Worm (Caenorhabditis elegans) whole organism, young adult: ENCODE results near the gene C15H11.10.
A peak's percentile ranks its signal among the peaks of the same experiment; 100 is the strongest.

ENCODE experiments used
- C06A6.2 ChIP-seq: fragments of 200-800 bp; sonication (Bioruptor generic); conservative IDR thresholded peaks from 2 replicates; pipeline ENCODE4 v1.3.6; 2022; ENCODE audit warnings: missing genetic modification characterization, missing compliant biosample characterization
- F39B2.1 ChIP-seq: fragments of 200-800 bp; sonication (Bioruptor generic); IDR thresholded peaks from 2 replicates; pipeline ENCODE4 v1.3.6; 2022; ENCODE audit warnings: missing genetic modification reagents, missing genetic modification characterization, missing compliant biosample characterization
- F52B5.7 ChIP-seq: sonication (generic microtip); optimal IDR thresholded peaks from 2 replicates; lab custom pipeline; 2016; ENCODE audit warnings: mild to moderate bottlenecking, missing genetic modification characterization, missing compliant biosample characterization
- K11D2.4 ChIP-seq: fragments of 200-800 bp; sonication (Bioruptor generic); IDR thresholded peaks from 2 replicates; pipeline ENCODE4 v1.3.6; 2022; ENCODE audit warnings: missing genetic modification reagents, missing genetic modification characterization, missing compliant biosample characterization
- K12H6.12 ChIP-seq: fragments of 200-800 bp; sonication (Bioruptor generic); optimal IDR thresholded peaks from 2 replicates; lab custom pipeline; 2018; ENCODE audit warnings: mild to moderate bottlenecking, missing genetic modification characterization, missing compliant biosample characterization
- Y53G8AR.9 ChIP-seq: fragments of 200-800 bp; sonication (Bioruptor generic); conservative IDR thresholded peaks from 2 replicates; pipeline ENCODE4 v1.3.6; 2022; ENCODE audit warnings: missing genetic modification reagents, missing genetic modification characterization, missing compliant biosample characterization
- Y56A3A.18 ChIP-seq: fragments of 200-800 bp; sonication (Bioruptor generic); IDR thresholded peaks from 2 replicates; pipeline ENCODE4 v1.3.6; 2022; ENCODE audit warnings: missing genetic modification reagents, missing genetic modification characterization, missing compliant biosample characterization
- bed-2 ChIP-seq: fragments of 200-800 bp; sonication (Bioruptor generic); IDR thresholded peaks from 2 replicates; pipeline ENCODE4 v1.3.6; 2022; ENCODE audit warnings: missing genetic modification reagents, missing genetic modification characterization, missing compliant biosample characterization
- ceh-27 ChIP-seq: fragments of 200-800 bp; sonication (Bioruptor generic); optimal IDR thresholded peaks from 2 replicates; lab custom pipeline; 2018; ENCODE audit warnings: mild to moderate bottlenecking, missing genetic modification characterization, moderate library complexity, missing compliant biosample characterization
- ceh-91 ChIP-seq: fragments of 200-800 bp; sonication (Bioruptor generic); IDR thresholded peaks from 2 replicates; pipeline ENCODE4 v1.3.6; 2022; ENCODE audit warnings: missing genetic modification reagents, missing genetic modification characterization, missing compliant biosample characterization
- chd-7 ChIP-seq: sonication (generic microtip); optimal IDR thresholded peaks from 2 replicates; lab custom pipeline; 2016; ENCODE audit warnings: mild to moderate bottlenecking, missing genetic modification characterization, moderate library complexity, missing compliant biosample characterization
- dox-1 ChIP-seq: fragments of 200-800 bp; sonication (Bioruptor generic); IDR thresholded peaks from 2 replicates; pipeline ENCODE4 v1.3.6; 2022; ENCODE audit warnings: missing genetic modification reagents, missing genetic modification characterization, missing compliant biosample characterization
- egl-18 ChIP-seq: fragments of 200-800 bp; sonication (Bioruptor generic); IDR thresholded peaks from 2 replicates; pipeline ENCODE4 v1.3.6; 2022; ENCODE audit warnings: missing genetic modification reagents, missing genetic modification characterization, missing compliant biosample characterization
- egrh-3 ChIP-seq: fragments of 200-800 bp; sonication (Bioruptor generic); IDR thresholded peaks from 2 replicates; pipeline ENCODE4 v1.3.6; 2022; ENCODE audit warnings: missing genetic modification reagents, missing genetic modification characterization, missing compliant biosample characterization
- ekl-4 ChIP-seq: fragments of 200-800 bp; sonication (Bioruptor generic); IDR thresholded peaks from 2 replicates; pipeline ENCODE4 v1.3.6; 2022; ENCODE audit warnings: missing genetic modification reagents, missing genetic modification characterization, missing compliant biosample characterization
- hmg-1.2 ChIP-seq: fragments of 200-800 bp; sonication (Bioruptor generic); IDR thresholded peaks from 2 replicates; pipeline ENCODE4 v1.3.6; 2022; ENCODE audit warnings: missing genetic modification reagents, missing genetic modification characterization, missing compliant biosample characterization
- hmg-20 ChIP-seq: fragments of 200-800 bp; sonication (Bioruptor generic); IDR thresholded peaks from 2 replicates; pipeline ENCODE4 v1.3.6; 2022; ENCODE audit warnings: missing genetic modification reagents, missing genetic modification characterization, missing compliant biosample characterization
- hsf-1 ChIP-seq: fragments of 200-800 bp; sonication (Bioruptor generic); IDR thresholded peaks from 2 replicates; pipeline ENCODE4 v1.3.6; 2022; ENCODE audit warnings: missing genetic modification reagents, missing genetic modification characterization, missing compliant biosample characterization
- let-607 ChIP-seq, 2 experiments: fragments of 200-800 bp in 1 of 2; sonication (Bioruptor generic) in 1 of 2; sonication (generic microtip) in 1 of 2; optimal IDR thresholded peaks; 2 replicates each; lab custom pipeline; 2016 to 2018; ENCODE audit warnings: mild to moderate bottlenecking in 2 of 2, missing compliant biosample characterization in 2 of 2, missing genetic modification characterization in 2 of 2, moderate library complexity in 2 of 2, missing genotype in 1 of 2
- lin-35 ChIP-seq, 3 experiments: fragments of 150-350 bp in 2 of 3; sonication (generic microtip) in 1 of 3; optimal IDR thresholded peaks; 2 replicates each; lab custom pipeline; 2014 to 2018; ENCODE audit warnings: missing biosample characterization in 3 of 3, missing genetic modification characterization in 3 of 3, missing genetic modification reagents in 3 of 3
- lin-40 ChIP-seq: sonication (generic microtip); optimal IDR thresholded peaks from 2 replicates; lab custom pipeline; 2016; ENCODE audit warnings: missing genetic modification characterization, mild to moderate bottlenecking, missing compliant biosample characterization, missing genotype, missing genetic modification reagents
- mcd-1 ChIP-seq: fragments of 200-800 bp; sonication (Bioruptor generic); IDR thresholded peaks from 2 replicates; pipeline ENCODE4 v1.3.6; 2022; ENCODE audit warnings: missing genetic modification reagents, missing genetic modification characterization, missing compliant biosample characterization
- mes-4 ChIP-seq: sonication (generic microtip); optimal IDR thresholded peaks from 2 replicates; lab custom pipeline; 2016; ENCODE audit warnings: missing genotype, missing genetic modification characterization, missing compliant biosample characterization
- nfya-2 ChIP-seq: fragments of 200-800 bp; sonication (Bioruptor generic); IDR thresholded peaks from 2 replicates; pipeline ENCODE4 v1.3.6; 2022; ENCODE audit warnings: missing genetic modification reagents, missing genetic modification characterization, missing compliant biosample characterization
- nfyb-1 ChIP-seq: fragments of 200-800 bp; sonication (Bioruptor generic); IDR thresholded peaks from 2 replicates; pipeline ENCODE4 v1.3.6; 2022; ENCODE audit warnings: missing genetic modification reagents, missing genetic modification characterization, missing compliant biosample characterization
- nhr-120 ChIP-seq: fragments of 200-800 bp; sonication (Bioruptor generic); IDR thresholded peaks from 2 replicates; pipeline ENCODE4 v1.3.6; 2022; ENCODE audit warnings: missing genetic modification characterization, missing compliant biosample characterization
- nhr-80 ChIP-seq: sonication (generic microtip); optimal IDR thresholded peaks from 2 replicates; lab custom pipeline; 2016; ENCODE audit warnings: missing genetic modification characterization, missing compliant biosample characterization
- nhr-90 ChIP-seq: sonication (generic microtip); optimal IDR thresholded peaks from 2 replicates; lab custom pipeline; 2016; ENCODE audit warnings: missing genotype, mild to moderate bottlenecking, missing genetic modification characterization, missing compliant biosample characterization
- rcor-1 ChIP-seq: fragments of 200-800 bp; sonication (Bioruptor generic); IDR thresholded peaks from 2 replicates; pipeline ENCODE4 v1.3.6; 2022; ENCODE audit warnings: missing genetic modification reagents, missing genetic modification characterization, missing compliant biosample characterization
- sdz-38 ChIP-seq: sonication (generic microtip); optimal IDR thresholded peaks from 2 replicates; lab custom pipeline; 2016; ENCODE audit warnings: missing genotype, missing genetic modification characterization, missing compliant biosample characterization
- snpc-4 ChIP-seq, 5 experiments: fragments of 150-350 bp in 1 of 5; sonication (generic microtip) in 4 of 5; optimal IDR thresholded peaks; 2 replicates each; lab custom pipeline; 2014 to 2018; ENCODE audit warnings: missing genetic modification characterization in 5 of 5, missing biosample characterization in 3 of 5, antibody characterized with exemption in 2 of 5, mild to moderate bottlenecking in 2 of 5, missing compliant biosample characterization in 2 of 5, missing genotype in 2 of 5, moderate library complexity in 2 of 5, missing genetic modification reagents in 1 of 5
- somi-1 ChIP-seq: fragments of 200-800 bp; sonication (Bioruptor generic); optimal IDR thresholded peaks from 2 replicates; lab custom pipeline; 2018; ENCODE audit warnings: mild to moderate bottlenecking, missing genetic modification characterization, missing compliant biosample characterization
- sptf-2 ChIP-seq: fragments of 200-800 bp; sonication (Bioruptor generic); optimal IDR thresholded peaks from 2 replicates; lab custom pipeline; 2018; ENCODE audit warnings: mild to moderate bottlenecking, missing genetic modification characterization, missing compliant biosample characterization
- tbp1 ChIP-seq: fragments of 200-800 bp; sonication (Bioruptor generic); optimal IDR thresholded peaks from 2 replicates; lab custom pipeline; 2018; ENCODE audit warnings: mild to moderate bottlenecking, missing genetic modification characterization, missing compliant biosample characterization
- unc-130 ChIP-seq: sonication (generic microtip); optimal IDR thresholded peaks from 2 replicates; lab custom pipeline; 2016; ENCODE audit warnings: missing genetic modification reagents, missing genetic modification characterization, missing compliant biosample characterization
- zfh-2 ChIP-seq: fragments of 200-800 bp; sonication (Bioruptor generic); conservative IDR thresholded peaks from 2 replicates; pipeline ENCODE4 v1.3.6; 2022; ENCODE audit warnings: missing genetic modification reagents, missing genetic modification characterization, missing compliant biosample characterization

The C15H11.10 gene

DNA sequence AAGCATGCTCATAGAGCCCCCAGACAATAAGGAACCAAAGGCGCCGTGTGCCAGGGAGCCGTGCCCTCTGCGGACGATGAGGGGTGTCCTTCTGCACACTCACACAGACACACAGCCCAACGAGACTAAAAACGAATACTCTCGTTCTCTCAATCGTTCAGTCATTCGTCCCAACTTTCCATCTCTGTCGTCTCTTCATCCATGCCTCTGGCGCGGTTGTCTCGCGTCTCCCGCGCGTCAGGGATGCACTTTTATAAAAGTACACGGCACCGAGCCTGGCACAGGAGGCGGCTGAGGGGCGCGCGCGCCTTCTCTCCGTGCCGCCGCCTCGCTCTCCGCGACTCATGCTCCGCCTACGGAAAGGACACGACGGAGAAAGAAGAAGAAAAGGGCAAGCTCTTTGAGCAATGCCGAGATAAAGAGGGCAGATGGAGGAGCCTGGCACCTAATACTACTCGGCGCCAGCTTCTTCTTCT, 25.4 kb upstream of the C15H11.10 start (continued):
- TF ChIP-seq let-607 (tag; optimal IDR thresholded peaks at IDR 0.05; lab: Kevin White, UChicago) (no peak), nfyb-1 (GFP tag; lab: Robert Waterston, UW) (peak; percentile 39; the same call in 1 of the 2 replicates), tbp1 (peak; percentile 34), F52B5.7 (tag; lab: Kevin White, UChicago) (peak; percentile 31), chd-7 (tag; lab: Kevin White, UChicago) (peak; percentile 41), nhr-120 (no peak), ceh-27 (no peak), lin-40 (tag; lab: Kevin White, UChicago) (peak; percentile 66), bed-2 (GFP tag; lab: Robert Waterston, UW) (no peak), mes-4 (tag; lab: Kevin White, UChicago) (no peak), hmg-20 (GFP tag; lab: Robert Waterston, UW) (0 out of 2 replicates have a peak, but pooled peaks have one; percentile 34), zfh-2 (GFP tag; lab: Robert Waterston, UW) (peak; percentile 99), F39B2.1 (GFP tag; lab: Robert Waterston, UW) (no peak), sdz-38 (tag; lab: Kevin White, UChicago) (no peak), ceh-91 (no peak), egrh-3 (peak; percentile 86), sptf-2 (GFP tag; lab: Kevin White, UChicago) (no peak), K12H6.12 (tag; lab: Kevin White, UChicago) (peak; percentile 48), nhr-90 (tag; lab: Kevin White, UChicago) (peak; percentile 5), nfya-2 (GFP tag; lab: Robert Waterston, UW) (no peak), hsf-1 (no peak), dox-1 (GFP tag; lab: Robert Waterston, UW) (0 out of 2 replicates have a peak, but pooled peaks have one; percentile 39), egl-18 (GFP tag; lab: Robert Waterston, UW) (no peak)
- TF ChIP-seq, all 124 proteins: peak for 22

DNA sequence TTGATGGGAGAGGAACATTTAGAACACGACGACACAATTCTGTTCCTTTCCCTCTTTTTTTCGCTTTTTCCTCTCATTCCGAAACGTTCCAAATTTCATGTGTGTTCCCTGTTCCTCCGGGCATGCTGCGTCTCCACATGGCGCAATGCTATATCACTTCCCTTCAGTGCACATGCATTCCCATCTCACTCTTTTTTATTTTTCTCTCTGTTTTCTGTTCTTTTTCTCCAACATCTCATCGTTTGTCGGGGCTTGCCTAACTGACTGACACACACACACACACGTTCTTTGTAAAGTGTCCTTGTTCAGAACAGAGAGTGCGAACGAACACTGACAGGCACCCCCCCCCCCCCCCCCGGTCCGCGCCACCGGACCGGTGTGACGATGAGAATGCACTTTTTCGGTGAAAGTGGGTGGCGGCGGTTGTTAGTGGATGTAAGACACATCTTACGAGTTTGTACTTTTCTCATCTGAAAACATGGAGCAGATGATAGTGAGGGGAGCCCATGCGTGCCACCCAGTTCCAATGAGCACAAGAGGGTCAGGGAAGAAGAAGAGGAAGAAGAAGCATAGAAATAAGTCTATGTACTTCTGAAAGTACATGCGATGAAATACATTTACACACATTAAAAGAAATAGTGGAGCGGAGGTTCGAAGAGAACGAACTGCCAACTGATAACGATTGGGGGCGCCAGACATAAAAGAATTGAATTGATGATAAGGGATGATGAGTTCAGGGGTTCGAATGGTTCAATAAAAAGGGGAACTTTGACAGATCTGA, 23.5 kb upstream of the C15H11.10 start:
- TF ChIP-seq chd-7 (tag; lab: Kevin White, UChicago) (peak; percentile 22), rcor-1 (GFP tag; lab: Robert Waterston, UW) (no peak), K11D2.4 (0 out of 2 replicates have a peak, but pooled peaks have one; percentile 30), egrh-3 (peak; percentile 78; the same call in 1 of the 2 replicates), K12H6.12 (tag; lab: Kevin White, UChicago) (peak; percentile 62), unc-130 (GFP tag; lab: Kevin White, UChicago) (no peak), mcd-1 (GFP tag; lab: Robert Waterston, UW) (0 out of 2 replicates have a peak, but pooled peaks have one; percentile 26), C06A6.2 (GFP tag; lab: Robert Waterston, UW) (0 out of 2 replicates have a peak, but pooled peaks have one; percentile 24), somi-1 (GFP tag; lab: Kevin White, UChicago) (peak; percentile 50), nhr-80 (peak; percentile 49), Y56A3A.18 (GFP tag; lab: Robert Waterston, UW) (no peak), snpc-4 (GFP tag; optimal IDR thresholded peaks at IDR 0.05; lab: Kevin White, UChicago) (no peak), snpc-4 (tag; optimal IDR thresholded peaks at IDR 0.05; lab: Kevin White, UChicago) (peak in 1 of 4 experiments; percentile 28), zfh-2 (GFP tag; lab: Robert Waterston, UW) (peak; percentile 98), dox-1 (GFP tag; lab: Robert Waterston, UW) (peak; percentile 45; the same call in 1 of the 2 replicates), lin-35 (GFP tag; optimal IDR thresholded peaks at IDR 0.05; lab: Kevin White, UChicago) (peak in 1 of 3 experiments; percentile 40), ceh-27 (peak; percentile 55), Y53G8AR.9 (GFP tag; lab: Robert Waterston, UW) (no peak), lin-40 (tag; lab: Kevin White, UChicago) (peak; percentile 70), ekl-4 (GFP tag; lab: Robert Waterston, UW) (no peak), hmg-1.2 (GFP tag; lab: Robert Waterston, UW) (peak; percentile 83)
- TF ChIP-seq, all 124 proteins: peak for 15
